Fruit fly (Drosophila melanogaster): ENCODE results near the gene usp.

- TF ChIP-seq OdsH (GFP tag; optimal IDR thresholded peaks at IDR 0.05), result no peak
- TF ChIP-seq Eip93F (GFP tag; optimal IDR thresholded peaks at IDR 0.05), result no peak
Measured at dm6 chrX:2080367-2080927, 38.3 kb upstream of the usp start, which contains the start of the genes CG16903 and Unc-76.
